Worm (Caenorhabditis elegans): ENCODE data around the gene mrps-24.

Gene mrps-24

DNA sequence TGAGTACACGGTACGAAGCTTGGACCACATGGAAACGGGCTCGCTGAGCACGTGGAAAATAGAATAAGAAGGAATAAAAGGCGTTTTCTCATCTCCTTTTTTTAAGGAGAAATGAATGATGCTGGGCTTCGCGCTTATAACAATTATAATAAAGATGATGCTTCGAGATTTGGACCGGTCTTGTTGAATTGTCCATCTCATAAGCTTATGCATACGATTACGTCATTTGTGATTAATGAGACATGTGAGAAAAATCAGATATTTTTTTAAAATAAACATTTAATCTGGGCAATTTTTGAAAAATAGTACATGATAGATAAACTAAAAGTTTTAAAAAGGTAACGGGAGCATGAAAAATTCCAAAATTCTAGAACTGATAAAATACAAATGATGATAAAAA lies 47.4 kb downstream of the mrps-24 start, which contains the start of gene C46A5.4:
Gene C46A5.4 (minus strand): TSS at position 101 of the 400 bp plus-strand sequence.
- TF ChIP-seq ceh-30 (tag; optimal IDR thresholded peaks at IDR 0.05) = no peak
- no peak for TF ChIP-seq mec-3 (tag; optimal IDR thresholded peaks at IDR 0.05; ENCODE audit: borderline replicate concordance)
- no peak for TF ChIP-seq npax-4 (tag; optimal IDR thresholded peaks at IDR 0.05)
- TF ChIP-seq ahr-1 (tag; optimal IDR thresholded peaks at IDR 0.05) = no peak
- no peak for TF ChIP-seq zip-5 (tag; optimal IDR thresholded peaks at IDR 0.05)
- TF ChIP-seq odd-2 (tag; optimal IDR thresholded peaks at IDR 0.05) = no peak
- TF ChIP-seq hlh-15 (tag; optimal IDR thresholded peaks at IDR 0.05) = no peak

ce11 chrIV:7759527-7759926 lies 49.7 kb downstream of the mrps-24 start, which contains the start of gene dsb-3:
TSS of gene dsb-3 (minus strand) at chrIV:7759627.
- TF ChIP-seq C08G9.2 (tag; optimal IDR thresholded peaks at IDR 0.05) = no peak
- TF ChIP-seq ceh-30 (tag; optimal IDR thresholded peaks at IDR 0.05) = no peak
- TF ChIP-seq tbx-2 (tag; optimal IDR thresholded peaks at IDR 0.05) = no peak
- TF ChIP-seq F13H6.1 (tag; optimal IDR thresholded peaks at IDR 0.05) = no peak
- no peak for TF ChIP-seq ceh-2 (tag; optimal IDR thresholded peaks at IDR 0.05)
- no peak for TF ChIP-seq unc-55 (GFP tag; optimal IDR thresholded peaks at IDR 0.05)
- TF ChIP-seq ceh-48 (tag; optimal IDR thresholded peaks at IDR 0.05) = no peak
- TF ChIP-seq pax-1 (tag; optimal IDR thresholded peaks at IDR 0.05) = no peak
- no peak for TF ChIP-seq nfya-1 (tag; optimal IDR thresholded peaks at IDR 0.05)
- no peak for TF ChIP-seq rnt-1 (tag; optimal IDR thresholded peaks at IDR 0.05)
- no peak for TF ChIP-seq ceh-45 (GFP tag; IDR thresholded peaks at IDR 0.05)
- TF ChIP-seq unc-86 (tag; optimal IDR thresholded peaks at IDR 0.05) = no peak
- no peak for TF ChIP-seq K09A11.1 (tag; optimal IDR thresholded peaks at IDR 0.05; ENCODE audit: insufficient read depth)
- no peak for TF ChIP-seq ceh-22 (tag; optimal IDR thresholded peaks at IDR 0.05)
- no peak for TF ChIP-seq hlh-6 (tag; optimal IDR thresholded peaks at IDR 0.05)
- no peak for TF ChIP-seq ceh-18 (tag; optimal IDR thresholded peaks at IDR 0.05)

- TF ChIP-seq gmeb-2 (tag; optimal IDR thresholded peaks at IDR 0.05) (no peak), hlh-13 (GFP tag; optimal IDR thresholded peaks at IDR 0.05) (no peak), elt-2 (tag; optimal IDR thresholded peaks at IDR 0.05) (no peak), elt-4 (tag; optimal IDR thresholded peaks at IDR 0.05) (no peak), ceh-6 (GFP tag; optimal IDR thresholded peaks at IDR 0.05) (no peak), npax-4 (tag; optimal IDR thresholded peaks at IDR 0.05) (no peak), ttx-3 (tag; optimal IDR thresholded peaks at IDR 0.05) (no peak), dve-1 (tag; optimal IDR thresholded peaks at IDR 0.05) (no peak), mec-3 (tag; optimal IDR thresholded peaks at IDR 0.05; ENCODE audit: borderline replicate concordance) (no peak), ceh-45 (GFP tag; IDR thresholded peaks at IDR 0.05) (no peak), eyg-1 (tag; optimal IDR thresholded peaks at IDR 0.05) (no peak), K02D7.2 (tag; optimal IDR thresholded peaks at IDR 0.05) (no peak), pag-3 (tag; optimal IDR thresholded peaks at IDR 0.05; ENCODE audit: borderline replicate concordance) (no peak), ceh-31 (tag; optimal IDR thresholded peaks at IDR 0.05) (no peak), T23F11.4 (GFP tag; optimal IDR thresholded peaks at IDR 0.05) (no peak), dmd-4 (tag; optimal IDR thresholded peaks at IDR 0.05; ENCODE audit: borderline replicate concordance) (no peak)
Measured at ce11 chrIV:7760117-7760516, 50.3 kb downstream of the mrps-24 start, which contains the start of gene del-7. TSS of gene del-7 (plus strand) at chrIV:7760417.
